Fruit fly (Drosophila melanogaster): ENCODE measurements around the gene Wdr24.

Wdr24 gene

DNA sequence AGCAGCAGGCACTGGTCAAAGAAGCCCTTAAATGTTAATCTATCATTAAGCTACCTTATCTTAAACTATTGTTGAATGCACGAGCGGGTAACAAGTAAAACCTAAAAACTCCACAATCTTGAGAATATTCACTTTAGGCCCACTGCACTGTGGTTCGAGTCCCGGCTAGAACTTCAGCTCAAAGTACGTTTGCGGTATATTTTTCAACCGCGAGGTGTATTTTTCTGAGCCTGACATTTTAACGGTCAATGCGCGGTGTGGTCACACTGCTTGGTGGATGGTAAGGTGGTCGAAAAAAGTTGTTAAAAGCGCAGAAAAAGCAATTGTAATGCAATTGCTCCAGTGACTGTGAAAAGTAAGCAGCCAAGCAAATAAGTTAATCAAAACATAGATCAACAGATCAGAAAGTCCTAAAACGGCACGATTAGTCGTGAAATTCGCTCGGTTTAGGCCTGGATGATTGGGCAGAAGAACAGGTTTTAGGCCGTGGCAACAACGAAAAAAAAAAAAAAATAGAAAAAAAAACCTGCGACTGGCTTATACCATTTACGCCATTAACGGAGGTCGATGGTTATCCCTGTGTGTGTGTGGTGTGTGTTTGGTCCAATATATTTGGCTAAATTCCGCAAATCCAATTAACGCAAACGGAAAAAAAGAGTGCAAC, 19.2 kb downstream of the Wdr24 start, which contains the start of gene Kul (continued):
- TF ChIP-seq Mrtf (GFP tag; IDR thresholded peaks at IDR 0.05) (no peak), zfh1 (GFP tag; IDR thresholded peaks at IDR 0.05) (peak; percentile 64), Adf1 (GFP tag; IDR thresholded peaks at IDR 0.05) (no peak), zen2 (GFP tag; IDR thresholded peaks at IDR 0.05; ENCODE audit: partially characterized antibody) (no peak), HLH3B (GFP tag; IDR thresholded peaks at IDR 0.05) (peak; percentile 32; the same call in 1 of the 2 replicates), pnt (GFP tag; optimal IDR thresholded peaks at IDR 0.05) (peak; percentile 11), odd (GFP tag; optimal IDR thresholded peaks at IDR 0.05) (no peak), Ravus (GFP tag; IDR thresholded peaks at IDR 0.05) (no peak), CG6272 (GFP tag; IDR thresholded peaks at IDR 0.05) (no peak), Sry-β (GFP tag; optimal IDR thresholded peaks at IDR 0.05) (no peak), CG7745 (tag; optimal IDR thresholded peaks at IDR 0.05) (no peak), Sox100B (GFP tag; optimal IDR thresholded peaks at IDR 0.05) (no peak), sna (GFP tag; IDR thresholded peaks at IDR 0.05; ENCODE audit: partially characterized antibody) (no peak), gcm (GFP tag; optimal IDR thresholded peaks at IDR 0.05) (no peak), inv (GFP tag; IDR thresholded peaks at IDR 0.05; ENCODE audit: partially characterized antibody) (no peak), caup (GFP tag; optimal IDR thresholded peaks at IDR 0.05; ENCODE audit: severe bottlenecking) (no peak), ERR (GFP tag; optimal IDR thresholded peaks at IDR 0.05) (no peak), mam (GFP tag; optimal IDR thresholded peaks at IDR 0.05) (peak; percentile 36), CG14710 (tag; optimal IDR thresholded peaks at IDR 0.05) (peak; percentile 99), Doc3 (GFP tag; IDR thresholded peaks at IDR 0.05; ENCODE audit: partially characterized antibody) (no peak), CG7271 (tag; optimal IDR thresholded peaks at IDR 0.05) (no peak), croc (GFP tag; conservative IDR thresholded peaks at IDR 0.05) (no peak), bsh (GFP tag; optimal IDR thresholded peaks at IDR 0.05) (peak; percentile 7 to 40), Gug (GFP tag; IDR thresholded peaks at IDR 0.05) (no peak), CG12299 (tag; optimal IDR thresholded peaks at IDR 0.05) (no peak), dm (GFP tag; optimal IDR thresholded peaks at IDR 0.05) (peak; percentile 26), knrl (GFP tag; IDR thresholded peaks at IDR 0.05; ENCODE audit: partially characterized antibody) (peak; percentile 28; the same call in 1 of the 3 replicates), CG13624 (GFP tag; optimal IDR thresholded peaks at IDR 0.05) (no peak), Ada2b (GFP tag; IDR thresholded peaks at IDR 0.05) (no peak), wdn (GFP tag; IDR thresholded peaks at IDR 0.05) (no peak), CG31224 (GFP tag; IDR thresholded peaks at IDR 0.05) (no peak), CG13123 (GFP tag; optimal IDR thresholded peaks at IDR 0.05) (no peak), CG33213 (GFP tag; optimal IDR thresholded peaks at IDR 0.05) (peak; percentile 39), E2f2 (GFP tag; IDR thresholded peaks at IDR 0.05) (peak; percentile 31), CG17829 (tag; optimal IDR thresholded peaks at IDR 0.05) (peak; percentile 28), CG15601 (tag; optimal IDR thresholded peaks at IDR 0.05) (no peak), ab (GFP tag; optimal IDR thresholded peaks at IDR 0.05) (no peak), CG4424 (GFP tag; optimal IDR thresholded peaks at IDR 0.05) (no peak), CG4328 (GFP tag; optimal IDR thresholded peaks at IDR 0.05) (no peak), CG2120 (GFP tag; optimal IDR thresholded peaks at IDR 0.05) (peak; percentile 23), Lhr (GFP tag; optimal IDR thresholded peaks at IDR 0.05) (peak; percentile 50), BtbVII (GFP tag; optimal IDR thresholded peaks at IDR 0.05) (no peak), CG18011 (GFP tag; optimal IDR thresholded peaks at IDR 0.05) (no peak), lab (GFP tag; optimal IDR thresholded peaks at IDR 0.05) (no peak), CG17912 (GFP tag; optimal IDR thresholded peaks at IDR 0.05) (peak; percentile 1), CG8944 (GFP tag; optimal IDR thresholded peaks at IDR 0.05) (no peak), CG2199 (GFP tag; IDR thresholded peaks at IDR 0.05) (no peak), CG4730 (GFP tag; IDR thresholded peaks at IDR 0.05) (no peak), ems (GFP tag; optimal IDR thresholded peaks at IDR 0.05) (no peak), Hmr (GFP tag; optimal IDR thresholded peaks at IDR 0.05) (no peak)
